Worm (Caenorhabditis elegans) whole organism, early embryonic: ENCODE data around the gene ZC8.6.

ENCODE experiments used
- B0310.2 ChIP-seq: sonication (generic microtip); optimal IDR thresholded peaks from 2 replicates; lab custom pipeline; 2016; ENCODE audit warnings: mild to moderate bottlenecking, missing genetic modification characterization, missing compliant biosample characterization
- F13C5.2 ChIP-seq: sonication (generic microtip); optimal IDR thresholded peaks from 2 replicates; lab custom pipeline; 2017; ENCODE audit warnings: mild to moderate bottlenecking, missing genetic modification characterization, inconsistent platforms, missing compliant biosample characterization
- aly-1 ChIP-seq: sonication (generic microtip); optimal IDR thresholded peaks from 2 replicates; lab custom pipeline; 2016; ENCODE audit warnings: missing genetic modification characterization, missing compliant biosample characterization
- ama-1 ChIP-seq: fragments of 150-350 bp; optimal IDR thresholded peaks from 2 replicates; lab custom pipeline; 2014
- ceh-13 ChIP-seq: fragments of 200-800 bp; sonication (Bioruptor generic); optimal IDR thresholded peaks from 2 replicates; lab custom pipeline; 2018; ENCODE audit warnings: mild to moderate bottlenecking, missing genetic modification characterization, missing compliant biosample characterization
- ceh-36 ChIP-seq: sonication (generic microtip); optimal IDR thresholded peaks from 2 replicates; lab custom pipeline; 2016; ENCODE audit warnings: missing genetic modification characterization, inconsistent platforms, missing compliant biosample characterization
- ets-7 ChIP-seq: sonication (generic microtip); optimal IDR thresholded peaks from 2 replicates; lab custom pipeline; 2016; ENCODE audit warnings: missing genotype, missing genetic modification characterization, missing compliant biosample characterization
- flt-1 ChIP-seq: fragments of 200-800 bp; sonication (Bioruptor generic); IDR thresholded peaks from 2 replicates; pipeline ENCODE4 v1.3.6; 2022; ENCODE audit warnings: missing genetic modification characterization, missing compliant biosample characterization
- hmbx-1 ChIP-seq: sonication (generic microtip); optimal IDR thresholded peaks from 2 replicates; lab custom pipeline; 2016; ENCODE audit warnings: mild to moderate bottlenecking, missing genetic modification characterization, missing compliant biosample characterization
- hmg-4 ChIP-seq: fragments of 200-800 bp; sonication (Bioruptor generic); optimal IDR thresholded peaks from 2 replicates; lab custom pipeline; 2018; ENCODE audit warnings: mild to moderate bottlenecking, missing genetic modification characterization, missing compliant biosample characterization
- hnd-1 ChIP-seq: sonication (generic microtip); optimal IDR thresholded peaks from 2 replicates; lab custom pipeline; 2016; ENCODE audit warnings: missing genetic modification characterization, missing compliant biosample characterization
- pes-1 ChIP-seq: fragments of 200-800 bp; sonication (Bioruptor generic); IDR thresholded peaks from 2 replicates; pipeline ENCODE4 v1.3.6; 2022; ENCODE audit warnings: missing genetic modification reagents, missing genetic modification characterization, missing compliant biosample characterization
- scrt-1 ChIP-seq: fragments of 200-800 bp; sonication (Bioruptor generic); IDR thresholded peaks from 2 replicates; pipeline ENCODE4 v1.3.6; 2022; ENCODE audit warnings: missing genetic modification characterization, missing compliant biosample characterization
- sea-1 ChIP-seq: fragments of 200-800 bp; sonication (Bioruptor generic); conservative IDR thresholded peaks from 2 replicates; pipeline ENCODE4 v1.3.6; 2022; ENCODE audit warnings: missing genetic modification characterization, missing compliant biosample characterization
- tbx-11 ChIP-seq: fragments of 200-800 bp; sonication (Bioruptor generic); IDR thresholded peaks from 2 replicates; pipeline ENCODE4 v1.3.6; 2022; ENCODE audit warnings: missing genetic modification characterization, missing compliant biosample characterization
- tbx-37 ChIP-seq: fragments of 200-800 bp; sonication (Bioruptor generic); conservative IDR thresholded peaks from 2 replicates; pipeline ENCODE4 v1.3.6; 2022; ENCODE audit warnings: missing genetic modification reagents, missing genetic modification characterization, missing compliant biosample characterization
- tra-4 ChIP-seq: sonication (generic microtip); optimal IDR thresholded peaks from 2 replicates; lab custom pipeline; 2017; ENCODE audit warnings: missing genetic modification characterization, missing compliant biosample characterization

ZC8.6 gene

DNA sequence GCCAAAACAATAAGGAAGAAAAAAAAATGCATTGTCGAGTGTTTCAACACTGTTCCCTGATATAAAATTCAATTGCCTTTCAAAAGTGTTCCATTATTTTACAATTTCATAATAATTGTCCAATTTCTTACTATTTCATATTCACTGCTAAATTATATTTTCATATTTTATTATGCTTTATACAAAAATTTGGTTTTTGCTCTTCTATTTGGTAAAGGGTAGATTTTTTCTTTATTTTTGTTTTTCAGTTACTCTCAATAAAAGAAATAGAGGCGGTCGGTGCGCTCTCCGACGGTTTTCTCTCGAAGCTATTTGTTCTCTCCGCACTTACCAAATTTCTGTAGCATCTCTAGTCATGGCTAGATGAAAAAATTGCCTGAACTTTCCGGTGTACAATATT is 20.2 kb upstream of the ZC8.6 start, which contains the start of gene sek-3:
Gene sek-3, plus strand, starts transcription at position 301 of the 400 bp plus-strand sequence.
- TF ChIP-seq ets-7 (tag; lab: Kevin White, UChicago) (no peak), aly-1 (no peak), hmbx-1 (tag; lab: Kevin White, UChicago) (no peak), pes-1 (GFP tag; lab: Robert Waterston, UW) (no peak), hnd-1 (tag; lab: Kevin White, UChicago) (no peak), scrt-1 (GFP tag; lab: Robert Waterston, UW) (no peak), hmg-4 (no peak), ama-1 (lab: Kevin White, UChicago) (no peak)

DNA sequence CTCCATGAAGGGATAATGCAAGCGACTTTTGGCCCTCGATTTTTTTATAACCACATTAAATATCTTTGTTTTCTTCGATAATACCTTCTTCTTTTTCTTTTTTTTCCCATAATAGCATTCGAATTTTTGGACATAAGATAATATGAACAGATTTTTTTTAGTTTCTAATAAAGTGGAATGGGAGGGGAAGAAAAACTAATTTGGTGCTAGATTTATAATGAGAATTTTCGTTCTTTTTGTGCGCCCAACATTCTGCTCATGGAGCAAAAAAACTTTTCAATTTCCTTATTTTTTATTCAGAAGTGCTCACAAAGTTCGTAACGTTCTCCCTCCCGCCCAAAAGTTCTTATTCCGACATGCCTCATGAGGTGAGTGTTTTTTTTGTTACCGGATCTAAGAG is 18.4 kb upstream of the ZC8.6 start, which contains the start of gene ZC449.8:
Gene ZC449.8, plus strand, starts transcription at position 301 of the 400 bp plus-strand sequence.
- TF ChIP-seq hmg-4 (no peak), scrt-1 (GFP tag; lab: Robert Waterston, UW) (no peak), aly-1 (no peak), flt-1 (GFP tag; lab: Robert Waterston, UW) (no peak), sea-1 (GFP tag; lab: Robert Waterston, UW) (no peak), ama-1 (lab: Kevin White, UChicago) (no peak), hmbx-1 (tag; lab: Kevin White, UChicago) (no peak), tbx-37 (GFP tag; lab: Robert Waterston, UW) (no peak)

DNA sequence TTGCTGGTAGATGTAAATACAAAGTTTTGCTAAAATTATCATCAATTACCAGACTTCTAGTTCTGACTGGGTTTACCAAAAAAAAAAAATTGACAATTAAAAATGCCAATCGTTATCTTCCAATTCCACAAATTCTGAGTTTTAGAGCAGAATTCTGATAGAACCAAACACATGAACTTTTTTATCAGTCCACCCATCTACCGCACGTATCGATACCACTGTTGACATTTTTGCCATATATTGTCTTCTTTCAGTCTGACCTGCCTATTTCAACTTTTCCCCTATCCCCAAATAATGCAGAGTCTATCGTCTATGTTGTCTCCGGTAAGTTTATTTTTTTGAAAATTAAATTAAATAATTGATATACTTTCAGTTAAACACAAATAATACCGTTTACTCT is 16.4 kb upstream of the ZC8.6 start, which contains the start of gene ZC449.7:
Gene ZC449.7, plus strand, starts transcription at position 249 of the 400 bp plus-strand sequence.
- TF ChIP-seq hnd-1 (tag; lab: Kevin White, UChicago), result no peak
- no peak for TF ChIP-seq tra-4 (tag; lab: Kevin White, UChicago)

DNA sequence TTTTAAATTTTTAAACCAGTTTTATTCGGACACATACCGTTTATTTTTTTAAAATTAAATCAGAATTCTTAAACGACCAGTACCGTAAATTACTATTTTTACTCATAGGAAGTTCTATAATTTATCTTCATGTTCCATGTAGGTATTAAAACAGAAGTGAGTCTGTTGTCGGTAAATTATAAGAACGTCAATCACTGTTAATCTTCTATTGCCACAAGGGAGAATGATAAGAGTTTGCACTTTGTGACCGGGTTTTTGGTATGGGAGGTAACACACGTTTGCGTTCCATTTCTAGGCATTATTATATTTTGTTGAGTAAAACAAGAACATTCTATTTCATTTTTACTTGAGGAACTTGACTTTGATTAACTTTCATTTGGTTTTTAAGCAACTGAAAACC is 11.6 kb upstream of the ZC8.6 start, which contains the start of gene hsd-3:
Gene hsd-3, plus strand, starts transcription at position 301 of the 400 bp plus-strand sequence.
- TF ChIP-seq tbx-11 (GFP tag; lab: Robert Waterston, UW) (no peak), ceh-36 (no peak), hnd-1 (tag; lab: Kevin White, UChicago) (no peak), tra-4 (tag; lab: Kevin White, UChicago) (no peak), tbx-37 (GFP tag; lab: Robert Waterston, UW) (no peak), ets-7 (tag; lab: Kevin White, UChicago) (no peak), ceh-13 (GFP tag; lab: Kevin White, UChicago) (no peak), sea-1 (GFP tag; lab: Robert Waterston, UW) (no peak), aly-1 (no peak), flt-1 (GFP tag; lab: Robert Waterston, UW) (no peak), hmbx-1 (tag; lab: Kevin White, UChicago) (no peak), B0310.2 (tag; lab: Kevin White, UChicago) (no peak), ama-1 (lab: Kevin White, UChicago) (no peak), hmg-4 (no peak), scrt-1 (GFP tag; lab: Robert Waterston, UW) (no peak), pes-1 (GFP tag; lab: Robert Waterston, UW) (no peak), F13C5.2 (tag; lab: Kevin White, UChicago) (no peak)

DNA sequence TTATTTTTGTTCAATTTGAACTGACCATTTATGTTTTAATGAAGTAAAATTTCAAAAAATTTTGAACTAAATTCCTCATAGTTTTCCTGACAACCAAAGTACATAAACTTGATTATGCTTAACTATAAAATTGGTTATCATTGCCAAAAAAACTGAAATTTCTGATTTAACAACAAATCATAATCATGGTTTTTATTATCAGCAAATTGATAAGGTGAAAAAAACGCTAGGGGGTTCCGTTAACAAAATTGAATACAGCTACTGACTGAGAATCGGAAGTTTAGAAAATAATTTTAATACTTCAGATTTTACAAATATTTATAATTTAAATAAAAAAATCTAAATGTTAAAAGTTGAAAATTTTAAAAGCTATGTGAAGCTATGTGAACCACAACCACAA is 9.6 kb upstream of the ZC8.6 start:
- no peak for TF ChIP-seq ceh-13 (GFP tag; lab: Kevin White, UChicago)
- no peak for TF ChIP-seq tra-4 (tag; lab: Kevin White, UChicago)
- no peak for TF ChIP-seq ama-1 (lab: Kevin White, UChicago)
- TF ChIP-seq tbx-37 (GFP tag; lab: Robert Waterston, UW), result no peak
- no peak for TF ChIP-seq ceh-36
- TF ChIP-seq pes-1 (GFP tag; lab: Robert Waterston, UW), result no peak
- TF ChIP-seq tbx-11 (GFP tag; lab: Robert Waterston, UW), result no peak
- no peak for TF ChIP-seq flt-1 (GFP tag; lab: Robert Waterston, UW)
- no peak for TF ChIP-seq scrt-1 (GFP tag; lab: Robert Waterston, UW)

DNA sequence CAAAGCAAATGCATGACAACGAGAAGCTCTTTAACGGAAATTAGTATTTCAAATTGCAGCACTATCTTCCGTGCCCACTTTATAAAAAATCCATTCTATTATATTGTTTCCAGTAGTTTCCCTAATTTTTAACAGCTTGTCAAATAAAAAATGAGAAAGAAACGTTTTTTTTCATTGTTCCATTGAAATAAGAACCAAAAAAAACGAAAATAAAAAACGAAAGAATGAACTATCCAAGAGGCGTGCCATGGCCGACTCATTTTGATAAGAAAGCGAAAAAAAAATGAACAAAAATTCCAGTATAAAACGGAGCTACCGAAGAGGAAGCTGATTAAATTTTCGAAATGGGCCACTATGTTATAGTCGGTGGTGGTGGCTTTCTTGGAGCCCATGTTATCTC is 7.5 kb upstream of the ZC8.6 start, which contains the start of gene hsd-2:
Gene hsd-2, plus strand, starts transcription at position 301 of the 400 bp plus-strand sequence.
- TF ChIP-seq aly-1 (no peak), tra-4 (tag; lab: Kevin White, UChicago) (no peak)

DNA sequence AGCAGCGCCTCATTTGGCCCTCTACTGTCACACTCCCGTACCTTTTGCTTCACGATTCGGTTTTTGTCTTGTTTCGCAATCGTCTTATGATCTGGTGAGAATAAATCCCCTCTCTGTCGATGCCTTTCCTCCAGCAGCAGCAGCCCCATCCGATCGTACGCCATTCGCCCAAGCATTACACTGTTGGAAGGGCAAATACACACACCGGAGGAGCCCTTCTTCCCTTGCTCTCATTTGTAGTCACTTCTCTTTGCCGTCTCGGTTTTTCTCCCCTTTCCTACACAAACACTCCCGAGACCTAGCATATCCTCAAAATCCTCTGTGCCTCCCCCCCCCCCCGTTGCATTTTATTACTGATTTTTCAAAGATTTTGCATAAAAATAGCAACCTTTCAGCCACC is 1.5 kb upstream of the ZC8.6 start, which contains the start of gene set-30:
Gene set-30, plus strand, starts transcription at position 396 of the 400 bp plus-strand sequence.
- TF ChIP-seq hmg-4 (peak; percentile 52), pes-1 (GFP tag; lab: Robert Waterston, UW) (no peak)

DNA sequence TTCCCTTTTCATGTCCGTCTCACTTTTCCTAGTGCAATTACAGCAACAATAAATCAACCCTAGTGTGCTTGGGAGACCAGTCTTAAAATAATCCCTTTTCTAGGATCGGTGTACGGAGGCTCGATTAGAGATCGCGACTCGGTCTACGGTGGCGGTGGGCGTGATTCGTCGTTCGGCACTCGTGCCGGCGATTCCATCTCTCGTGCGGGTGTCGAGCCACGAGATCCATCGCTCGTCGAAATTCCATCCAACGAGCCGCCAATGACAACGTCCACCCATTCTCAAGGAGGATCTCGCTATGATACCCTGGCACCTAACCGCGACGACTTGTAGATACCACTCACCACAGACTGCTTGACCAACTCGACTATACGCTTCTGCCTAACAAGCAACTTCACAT is 4.9 kb downstream of the ZC8.6 start:
- TF ChIP-seq tbx-37 (GFP tag; lab: Robert Waterston, UW), result no peak
- TF ChIP-seq tbx-11 (GFP tag; lab: Robert Waterston, UW), result no peak
- TF ChIP-seq tra-4 (tag; lab: Kevin White, UChicago), result no peak
- no peak for TF ChIP-seq B0310.2 (tag; lab: Kevin White, UChicago)
- no peak for TF ChIP-seq hnd-1 (tag; lab: Kevin White, UChicago)
- no peak for TF ChIP-seq sea-1 (GFP tag; lab: Robert Waterston, UW)
- no peak for TF ChIP-seq scrt-1 (GFP tag; lab: Robert Waterston, UW)
- no peak for TF ChIP-seq flt-1 (GFP tag; lab: Robert Waterston, UW)
- no peak for TF ChIP-seq hmbx-1 (tag; lab: Kevin White, UChicago)
- TF ChIP-seq hmg-4, result no peak
- TF ChIP-seq F13C5.2 (tag; lab: Kevin White, UChicago), result no peak
